Fruit fly (Drosophila melanogaster): Measurements from ENCODE around the gene CG15147.

The CG15147 gene

DNA sequence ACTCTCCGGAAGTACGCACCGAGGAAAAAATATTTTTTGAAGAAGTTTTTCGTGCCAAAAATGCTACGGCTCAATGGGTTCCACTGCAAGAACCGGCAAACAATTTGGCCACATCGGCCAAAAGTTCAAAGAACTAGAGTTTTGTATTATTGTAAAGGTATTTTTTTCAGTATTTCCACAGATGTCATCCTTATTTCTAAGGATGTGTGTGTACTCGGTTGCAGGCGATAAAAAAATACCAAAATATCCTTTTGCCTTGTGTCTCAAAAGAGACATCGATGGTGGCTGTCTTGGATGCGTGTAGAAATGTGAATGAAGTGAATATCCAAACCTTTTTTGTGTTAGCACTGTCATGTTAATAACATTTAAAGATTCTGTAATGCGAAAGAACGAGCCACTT is 23.0 kb downstream of the CG15147 start:
- TF ChIP-seq tll (GFP tag; optimal IDR thresholded peaks at IDR 0.05): no peak
- no peak for TF ChIP-seq gcm2 (GFP tag; optimal IDR thresholded peaks at IDR 0.05)
- TF ChIP-seq Bgb (GFP tag; IDR thresholded peaks at IDR 0.05; ENCODE audit: partially characterized antibody): peak; percentile 60
- peak; percentile 7 for TF ChIP-seq CG15601 (tag; optimal IDR thresholded peaks at IDR 0.05)
- TF ChIP-seq PHDP (tag; optimal IDR thresholded peaks at IDR 0.05): no peak
- TF ChIP-seq Deaf1 (tag; optimal IDR thresholded peaks at IDR 0.05): no peak
- no peak for TF ChIP-seq CG11560 (tag; IDR thresholded peaks at IDR 0.05)
- no peak for TF ChIP-seq CG1602 (GFP tag; optimal IDR thresholded peaks at IDR 0.05)
- no peak for TF ChIP-seq Hsf (GFP tag; optimal IDR thresholded peaks at IDR 0.05)
- TF ChIP-seq chif (GFP tag; optimal IDR thresholded peaks at IDR 0.05): no peak
- peak; percentile 27 for TF ChIP-seq CG2116 (GFP tag; optimal IDR thresholded peaks at IDR 0.05)
- no peak for TF ChIP-seq Gug (GFP tag; IDR thresholded peaks at IDR 0.05)
- peak; percentile 64 for TF ChIP-seq E2f2 (GFP tag; IDR thresholded peaks at IDR 0.05)
- peak; percentile 60 for TF ChIP-seq Lhr (GFP tag; optimal IDR thresholded peaks at IDR 0.05)
- no peak for TF ChIP-seq Meics (GFP tag; optimal IDR thresholded peaks at IDR 0.05)
- peak; percentile 30; the same call in 1 of the 4 replicates for TF ChIP-seq Dll (GFP tag; IDR thresholded peaks at IDR 0.05; ENCODE audit: partially characterized antibody)
- TF ChIP-seq stwl (tag; optimal IDR thresholded peaks at IDR 0.05): peak; percentile 97
- peak; percentile 43 for TF ChIP-seq amos (GFP tag; IDR thresholded peaks at IDR 0.05; ENCODE audit: partially characterized antibody)
- TF ChIP-seq CG31388 (GFP tag; optimal IDR thresholded peaks at IDR 0.05): no peak
- TF ChIP-seq CG6254 (GFP tag; optimal IDR thresholded peaks at IDR 0.05): no peak
- TF ChIP-seq CG34224 (GFP tag; IDR thresholded peaks at IDR 0.05; ENCODE audit: partially characterized antibody): peak; percentile 21; the same call in 1 of the 3 replicates
- TF ChIP-seq CG10274 (GFP tag; optimal IDR thresholded peaks at IDR 0.05): no peak
- peak; percentile 63 for TF ChIP-seq Dp (GFP tag; optimal IDR thresholded peaks at IDR 0.05)
- TF ChIP-seq al (GFP tag; IDR thresholded peaks at IDR 0.05): no peak
- peak; percentile 1 for TF ChIP-seq nerfin-1 (tag; optimal IDR thresholded peaks at IDR 0.05)
- peak; percentile 29 for TF ChIP-seq CG1603 (tag; optimal IDR thresholded peaks at IDR 0.05)
- TF ChIP-seq Hmr (GFP tag; optimal IDR thresholded peaks at IDR 0.05): peak; percentile 50
- peak; percentile 49 for TF ChIP-seq BEAF-32 (GFP tag; optimal IDR thresholded peaks at IDR 0.05)
- TF ChIP-seq Ets97D (GFP tag; optimal IDR thresholded peaks at IDR 0.05): peak; percentile 36
- TF ChIP-seq CG12744 (GFP tag; optimal IDR thresholded peaks at IDR 0.05): no peak
- TF ChIP-seq CoRest (tag; optimal IDR thresholded peaks at IDR 0.05): peak; percentile 1
- peak; percentile 27 for TF ChIP-seq CG11504 (tag; optimal IDR thresholded peaks at IDR 0.05)
- no peak for TF ChIP-seq lmd (GFP tag; IDR thresholded peaks at IDR 0.05)
- peak; percentile 19; the same call in 1 of the 2 replicates for TF ChIP-seq CG13287 (GFP tag; IDR thresholded peaks at IDR 0.05; ENCODE audit: partially characterized antibody)
- TF ChIP-seq caup (GFP tag; optimal IDR thresholded peaks at IDR 0.05; ENCODE audit: severe bottlenecking): no peak
- TF ChIP-seq CG33213 (GFP tag; optimal IDR thresholded peaks at IDR 0.05): peak; percentile 43
- peak; percentile 34 for TF ChIP-seq CG9797 (GFP tag; optimal IDR thresholded peaks at IDR 0.05)
- peak; percentile 62 for TF ChIP-seq Sry-δ (GFP tag; optimal IDR thresholded peaks at IDR 0.05)
- no peak for TF ChIP-seq ranshi (GFP tag; IDR thresholded peaks at IDR 0.05)
- peak; percentile 79 for TF ChIP-seq CTCF (GFP tag; optimal IDR thresholded peaks at IDR 0.05)
- peak; percentile 57 for TF ChIP-seq gfzf (GFP tag; optimal IDR thresholded peaks at IDR 0.05)
- peak; percentile 57 for TF ChIP-seq pzg (GFP tag; optimal IDR thresholded peaks at IDR 0.05)
- no peak for TF ChIP-seq CG15696 (tag; optimal IDR thresholded peaks at IDR 0.05)
- TF ChIP-seq onecut (GFP tag; IDR thresholded peaks at IDR 0.05): no peak
- TF ChIP-seq HmgD (GFP tag; optimal IDR thresholded peaks at IDR 0.05): peak; percentile 43
- TF ChIP-seq Fer1 (GFP tag; optimal IDR thresholded peaks at IDR 0.05): no peak
- TF ChIP-seq CG6791 (GFP tag; IDR thresholded peaks at IDR 0.05; ENCODE audit: partially characterized antibody): 0 out of 3 replicates have a peak, but pooled peaks have one; percentile 45
- peak; percentile 70 for TF ChIP-seq pita (GFP tag; optimal IDR thresholded peaks at IDR 0.05)
- peak; percentile 59 for TF ChIP-seq CG16813 (GFP tag; IDR thresholded peaks at IDR 0.05; ENCODE audit: partially characterized antibody)
